Worm (Caenorhabditis elegans): ENCODE results near the gene orc-1.

Gene orc-1

DNA sequence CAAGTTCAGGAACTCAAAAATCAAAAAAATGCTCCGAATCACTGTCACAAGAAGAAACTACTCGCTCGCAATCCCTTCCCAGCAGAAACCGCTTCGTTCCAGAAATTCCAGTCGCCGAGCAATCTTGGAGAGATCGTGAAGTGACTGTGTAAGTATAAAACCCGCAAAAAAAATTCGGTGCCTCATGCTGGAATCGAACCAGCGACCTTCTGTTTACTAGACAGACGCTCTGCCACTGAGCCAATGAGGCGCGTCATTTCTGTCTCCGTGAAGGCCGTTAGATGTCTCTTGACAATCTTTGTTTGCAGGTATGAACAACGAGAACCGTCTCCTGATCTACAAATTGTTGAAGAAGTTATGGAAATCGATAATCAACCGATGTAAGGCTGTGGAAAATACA, 18.4 kb upstream of the orc-1 start (continued):
- peak; percentile 39 for TF ChIP-seq madf-10 (tag; optimal IDR thresholded peaks at IDR 0.05)
- peak; percentile 75 for TF ChIP-seq die-1 (tag; optimal IDR thresholded peaks at IDR 0.05)
- TF ChIP-seq rcor-1 (GFP tag; IDR thresholded peaks at IDR 0.05) = peak; percentile 51; the same call in 1 of the 2 replicates
- peak; percentile 31; the same call in 1 of the 2 replicates for TF ChIP-seq hmg-20 (GFP tag; IDR thresholded peaks at IDR 0.05)
- TF ChIP-seq nfya-1 (tag; optimal IDR thresholded peaks at IDR 0.05; ENCODE audit: borderline replicate concordance, insufficient read depth) = no peak
- TF ChIP-seq egrh-3 (GFP tag; IDR thresholded peaks at IDR 0.05) = no peak
- no peak for TF ChIP-seq F55B11.4 (tag; optimal IDR thresholded peaks at IDR 0.05; ENCODE audit: borderline replicate concordance, insufficient read depth)
- 0 out of 2 replicates have a peak, but pooled peaks have one; percentile 45 for TF ChIP-seq cebp-2 (GFP tag; IDR thresholded peaks at IDR 0.05)
- TF ChIP-seq K11D2.4 (GFP tag; IDR thresholded peaks at IDR 0.05) = 0 out of 2 replicates have a peak, but pooled peaks have one; percentile 36
- TF ChIP-seq K12H6.12 (tag; optimal IDR thresholded peaks at IDR 0.05) = peak; percentile 36
- no peak for TF ChIP-seq ztf-3 (GFP tag; optimal IDR thresholded peaks at IDR 0.05)
- TF ChIP-seq gei-17 (GFP tag; optimal IDR thresholded peaks at IDR 0.05) = no peak
- TF ChIP-seq tbx-9 (tag; optimal IDR thresholded peaks at IDR 0.05; ENCODE audit: borderline replicate concordance) = no peak
- TF ChIP-seq nhr-90 (tag; optimal IDR thresholded peaks at IDR 0.05) = peak; percentile 75
- TF ChIP-seq mes-4 (tag; optimal IDR thresholded peaks at IDR 0.05) = no peak
- peak; percentile 19 for TF ChIP-seq atf-7 (tag; optimal IDR thresholded peaks at IDR 0.05)
- TF ChIP-seq lir-1 (GFP tag; conservative IDR thresholded peaks at IDR 0.05) = peak; percentile 68
- TF ChIP-seq F23B12.7 (tag; optimal IDR thresholded peaks at IDR 0.05; ENCODE audit: insufficient read depth) = peak; percentile 6
- TF ChIP-seq aptf-2 (GFP tag; conservative IDR thresholded peaks at IDR 0.05) = no peak
- peak; percentile 88 for TF ChIP-seq dox-1 (GFP tag; IDR thresholded peaks at IDR 0.05)
- TF ChIP-seq tlf-1 (GFP tag; optimal IDR thresholded peaks at IDR 0.05) = peak; percentile 15
- peak; percentile 80 for TF ChIP-seq nfyb-1 (GFP tag; IDR thresholded peaks at IDR 0.05)
- TF ChIP-seq Y53G8AR.9 (GFP tag; conservative IDR thresholded peaks at IDR 0.05) = 0 out of 2 replicates have a peak, but pooled peaks have one; percentile 50
- TF ChIP-seq fkh-3 (tag; optimal IDR thresholded peaks at IDR 0.05) = no peak
- TF ChIP-seq D2030.7 (GFP tag; IDR thresholded peaks at IDR 0.05) = peak; percentile 50
- peak; percentile 19 for TF ChIP-seq B0035.1 (tag; optimal IDR thresholded peaks at IDR 0.05)
- TF ChIP-seq lin-26 (GFP tag; IDR thresholded peaks at IDR 0.05) = peak; percentile 97
- peak; percentile 79 for TF ChIP-seq F57A8.1 (GFP tag; optimal IDR thresholded peaks at IDR 0.05)
- TF ChIP-seq B0261.1 (tag; optimal IDR thresholded peaks at IDR 0.05) = peak; percentile 86
- TF ChIP-seq him-1 (tag; optimal IDR thresholded peaks at IDR 0.05) = peak; percentile 42
- peak; percentile 45 for TF ChIP-seq F52B5.7 (tag; optimal IDR thresholded peaks at IDR 0.05)
- no peak for TF ChIP-seq F39B2.1 (GFP tag; IDR thresholded peaks at IDR 0.05)
- 0 out of 2 replicates have a peak, but pooled peaks have one; percentile 17 for TF ChIP-seq cebp-1 (GFP tag; IDR thresholded peaks at IDR 0.05)
- TF ChIP-seq cebp-1 (tag; optimal IDR thresholded peaks at IDR 0.05) = peak; percentile 61
- TF ChIP-seq bed-1 (GFP tag; IDR thresholded peaks at IDR 0.05) = 0 out of 2 replicates have a peak, but pooled peaks have one; percentile 69
- peak; percentile 89 for TF ChIP-seq egl-44 (GFP tag; IDR thresholded peaks at IDR 0.05)
- TF ChIP-seq somi-1 (GFP tag; optimal IDR thresholded peaks at IDR 0.05) = peak; percentile 6
- TF ChIP-seq mel-28 (tag; optimal IDR thresholded peaks at IDR 0.05; ENCODE audit: borderline replicate concordance) = peak; percentile 49
- TF ChIP-seq pha-4 (tag; optimal IDR thresholded peaks at IDR 0.05) = no peak
- peak; percentile 5 for TF ChIP-seq efl-1 (GFP tag; optimal IDR thresholded peaks at IDR 0.05)
- TF ChIP-seq Y53F4B.3 (GFP tag; IDR thresholded peaks at IDR 0.05) = no peak
- TF ChIP-seq dpff-1 (tag; optimal IDR thresholded peaks at IDR 0.05) = no peak
- TF ChIP-seq Y79H2A.3 (GFP tag; conservative IDR thresholded peaks at IDR 0.05) = 0 out of 2 replicates have a peak, but pooled peaks have one; percentile 59
- TF ChIP-seq nhr-27 (tag; optimal IDR thresholded peaks at IDR 0.05) = peak; percentile 23
- no peak for TF ChIP-seq ztf-22 (GFP tag; optimal IDR thresholded peaks at IDR 0.05)
- TF ChIP-seq nfya-2 (GFP tag; IDR thresholded peaks at IDR 0.05) = 0 out of 2 replicates have a peak, but pooled peaks have one; percentile 8
- 0 out of 2 replicates have a peak, but pooled peaks have one; percentile 39 for TF ChIP-seq ztf-28 (GFP tag; IDR thresholded peaks at IDR 0.05)
- peak; percentile 83 for TF ChIP-seq madf-3 (GFP tag; IDR thresholded peaks at IDR 0.05)

All from whole organism, young adult.